Fruit fly (Drosophila melanogaster): Measurements from ENCODE around the gene ATbp.

Gene ATbp

dm6 chrX:23105692-23106091, at the start of gene ATbp:
TSS of gene ATbp (plus strand) at chrX:23106003.
- TF ChIP-seq insv (optimal IDR thresholded peaks at IDR 0.05): no peak
- TF ChIP-seq Myc (optimal IDR thresholded peaks at IDR 0.05): no peak
- no peak for TF ChIP-seq psq (optimal IDR thresholded peaks at IDR 0.05)
- TF ChIP-seq Sin3A (optimal IDR thresholded peaks at IDR 0.05): no peak
- no peak for TF ChIP-seq h (optimal IDR thresholded peaks at IDR 0.05)
- no peak for TF ChIP-seq ttk (optimal IDR thresholded peaks at IDR 0.05)

- TF ChIP-seq psq (optimal IDR thresholded peaks at IDR 0.05): no peak
These were observed 38.0 kb upstream of the ATbp start, which contains the start of gene CG17167 for dm6 chrX:23067521-23068459. TSS of gene CG17167 (plus strand) at chrX:23068301.

- TF ChIP-seq h (optimal IDR thresholded peaks at IDR 0.05): no peak
- TF ChIP-seq psq (optimal IDR thresholded peaks at IDR 0.05): no peak
- no peak for TF ChIP-seq Myc (optimal IDR thresholded peaks at IDR 0.05)
- TF ChIP-seq Sin3A (optimal IDR thresholded peaks at IDR 0.05): no peak
- TF ChIP-seq insv (optimal IDR thresholded peaks at IDR 0.05): no peak
- TF ChIP-seq ttk (optimal IDR thresholded peaks at IDR 0.05): no peak
These were observed 34.5 kb upstream of the ATbp start for dm6 chrX:23071237-23071688.

dm6 chrX:23073402-23073801, 32.4 kb upstream of the ATbp start:
- TF ChIP-seq ttk (optimal IDR thresholded peaks at IDR 0.05): no peak
- no peak for TF ChIP-seq h (optimal IDR thresholded peaks at IDR 0.05)
- no peak for TF ChIP-seq Sin3A (optimal IDR thresholded peaks at IDR 0.05)
- no peak for TF ChIP-seq insv (optimal IDR thresholded peaks at IDR 0.05)
- TF ChIP-seq Myc (optimal IDR thresholded peaks at IDR 0.05): no peak
- no peak for TF ChIP-seq psq (optimal IDR thresholded peaks at IDR 0.05)

- TF ChIP-seq h (optimal IDR thresholded peaks at IDR 0.05): no peak
- TF ChIP-seq psq (optimal IDR thresholded peaks at IDR 0.05): no peak
- no peak for TF ChIP-seq Sin3A (optimal IDR thresholded peaks at IDR 0.05)
- no peak for TF ChIP-seq ttk (optimal IDR thresholded peaks at IDR 0.05)
- TF ChIP-seq Myc (optimal IDR thresholded peaks at IDR 0.05): no peak
- TF ChIP-seq insv (optimal IDR thresholded peaks at IDR 0.05): no peak
These were observed 23.3 kb upstream of the ATbp start, which contains the start of the genes CG17163 and CG17168 for dm6 chrX:23082407-23082905. TSS of gene CG17163 (minus strand) at chrX:23082709. TSS of gene CG17168 (plus strand) at chrX:23082738.

dm6 chrX:23084372-23084771, 21.4 kb upstream of the ATbp start, which contains the start of gene CG17169:
TSS of gene CG17169 (plus strand) at chrX:23084672.
- TF ChIP-seq psq (optimal IDR thresholded peaks at IDR 0.05) (no peak), Myc (optimal IDR thresholded peaks at IDR 0.05) (no peak), h (optimal IDR thresholded peaks at IDR 0.05) (no peak), insv (optimal IDR thresholded peaks at IDR 0.05) (no peak), ttk (optimal IDR thresholded peaks at IDR 0.05) (no peak), Sin3A (optimal IDR thresholded peaks at IDR 0.05) (no peak)

dm6 chrX:23089087-23089732, 16.6 kb upstream of the ATbp start:
- TF ChIP-seq insv (optimal IDR thresholded peaks at IDR 0.05) (no peak), Myc (optimal IDR thresholded peaks at IDR 0.05) (no peak), Sin3A (optimal IDR thresholded peaks at IDR 0.05) (no peak), h (optimal IDR thresholded peaks at IDR 0.05) (no peak), psq (optimal IDR thresholded peaks at IDR 0.05) (no peak), ttk (optimal IDR thresholded peaks at IDR 0.05) (no peak)

- TF ChIP-seq insv (optimal IDR thresholded peaks at IDR 0.05) (no peak), ttk (optimal IDR thresholded peaks at IDR 0.05) (no peak), h (optimal IDR thresholded peaks at IDR 0.05) (no peak), Sin3A (optimal IDR thresholded peaks at IDR 0.05) (no peak), Myc (optimal IDR thresholded peaks at IDR 0.05) (no peak), psq (optimal IDR thresholded peaks at IDR 0.05) (no peak)
These were observed 15.3 kb upstream of the ATbp start for dm6 chrX:23090474-23090873.

- no peak for TF ChIP-seq h (optimal IDR thresholded peaks at IDR 0.05)
- TF ChIP-seq Myc (optimal IDR thresholded peaks at IDR 0.05): no peak
- no peak for TF ChIP-seq insv (optimal IDR thresholded peaks at IDR 0.05)
- TF ChIP-seq Sin3A (optimal IDR thresholded peaks at IDR 0.05): no peak
- no peak for TF ChIP-seq psq (optimal IDR thresholded peaks at IDR 0.05)
- no peak for TF ChIP-seq ttk (optimal IDR thresholded peaks at IDR 0.05)
These were observed 14.5 kb upstream of the ATbp start for dm6 chrX:23091289-23091688.

- no peak for TF ChIP-seq ttk (optimal IDR thresholded peaks at IDR 0.05)
- no peak for TF ChIP-seq h (optimal IDR thresholded peaks at IDR 0.05)
These were observed 14.0 kb upstream of the ATbp start for dm6 chrX:23091811-23092210.

dm6 chrX:23092531-23092930, 13.3 kb upstream of the ATbp start, which contains the start of gene CG17159:
TSS of gene CG17159 (minus strand) at chrX:23092631.
- no peak for TF ChIP-seq Myc (optimal IDR thresholded peaks at IDR 0.05)

- TF ChIP-seq Myc (optimal IDR thresholded peaks at IDR 0.05) (no peak), ttk (optimal IDR thresholded peaks at IDR 0.05) (no peak), psq (optimal IDR thresholded peaks at IDR 0.05) (no peak), insv (optimal IDR thresholded peaks at IDR 0.05) (no peak), h (optimal IDR thresholded peaks at IDR 0.05) (no peak), Sin3A (optimal IDR thresholded peaks at IDR 0.05) (no peak)
These were observed 9.5 kb upstream of the ATbp start, which contains the start of gene CG17162 for dm6 chrX:23096117-23096817. TSS of gene CG17162 (minus strand) at chrX:23096735.

Data from Kc167 (cell line).